Worm (Caenorhabditis elegans) whole organism, L4 larva: ENCODE data around the gene eff-1.

ENCODE experiments used
- ceh-82 ChIP-seq: sonication (generic microtip); optimal IDR thresholded peaks from 2 replicates; lab custom pipeline; 2017; ENCODE audit warnings: missing biosample characterization, missing genetic modification characterization
- fkh-10 ChIP-seq: fragments of 150-350 bp; optimal IDR thresholded peaks from 2 replicates; lab custom pipeline; 2014; ENCODE audit warnings: missing biosample characterization, missing genetic modification reagents, missing genetic modification characterization
- lin-1 ChIP-seq: fragments of 200-800 bp; sonication (Bioruptor generic); IDR thresholded peaks from 2 replicates; pipeline ENCODE4 v1.3.6; 2022; ENCODE audit warnings: missing genetic modification reagents, missing genetic modification characterization, missing compliant biosample characterization
- lin-39 ChIP-seq: fragments of 150-350 bp; optimal IDR thresholded peaks from 2 replicates; lab custom pipeline; 2014; ENCODE audit warnings: missing biosample characterization, missing genetic modification reagents, missing genetic modification characterization
- nhr-237 ChIP-seq: sonication (generic microtip); optimal IDR thresholded peaks from 2 replicates; lab custom pipeline; 2017; ENCODE audit warnings: missing biosample characterization, missing genetic modification characterization
- nhr-25 ChIP-seq: sonication (generic microtip); optimal IDR thresholded peaks from 2 replicates; lab custom pipeline; 2017; ENCODE audit warnings: missing genetic modification characterization, mild to moderate bottlenecking, missing compliant biosample characterization, antibody characterized with exemption, moderate library complexity, borderline replicate concordance; ENCODE audit not compliant: insufficient read depth
- pha-4 ChIP-seq, 2 experiments: fragments of 150-350 bp in 1 of 2; fragments of 200-800 bp in 1 of 2; sonication (Bioruptor generic) in 1 of 2; IDR thresholded peaks in 1 of 2; optimal IDR thresholded peaks in 1 of 2; 2 replicates each; pipeline versions ENCODE4 v1.3.6 to Lab custom; 2014 to 2022; ENCODE audit warnings: missing genetic modification characterization in 2 of 2, missing genetic modification reagents in 2 of 2, missing biosample characterization in 1 of 2, missing compliant biosample characterization in 1 of 2
- zag-1 ChIP-seq: fragments of 150-350 bp; optimal IDR thresholded peaks from 2 replicates; lab custom pipeline; 2014; ENCODE audit warnings: missing biosample characterization, missing genetic modification characterization
- zfp-2 ChIP-seq: sonication (generic microtip); optimal IDR thresholded peaks from 2 replicates; lab custom pipeline; 2016; ENCODE audit warnings: mild to moderate bottlenecking, missing genetic modification characterization, missing compliant biosample characterization
- ztf-7 ChIP-seq: fragments of 150-350 bp; optimal IDR thresholded peaks from 2 replicates; lab custom pipeline; 2014; ENCODE audit warnings: missing biosample characterization, missing genetic modification characterization

DNA sequence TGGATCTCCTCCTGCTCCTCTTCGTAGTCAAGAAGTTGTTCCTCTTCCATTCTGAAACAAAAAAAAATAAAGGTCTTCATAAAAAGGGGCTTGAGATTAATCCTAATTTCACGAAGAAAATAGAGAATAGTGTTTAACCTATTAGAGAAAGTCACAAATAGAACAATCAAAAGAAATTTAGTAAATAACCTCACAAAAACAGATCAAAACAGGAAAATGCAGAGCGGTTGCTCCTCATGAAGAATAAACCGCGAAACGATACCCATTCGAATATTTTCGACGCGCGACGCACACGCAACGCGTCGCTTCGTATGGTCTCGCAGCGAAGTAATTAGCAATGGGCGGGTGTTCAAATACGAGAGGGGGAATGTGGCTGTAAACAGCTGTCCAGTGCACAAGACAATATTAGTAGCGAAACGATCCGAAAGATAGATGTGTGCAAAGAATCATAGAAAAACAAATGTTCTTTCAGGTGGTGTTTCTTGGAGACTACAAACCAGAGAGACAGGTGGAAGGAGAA, 17.6 kb upstream of the eff-1 start, which contains the start of gene hel-1:
- TF ChIP-seq lin-39: peak; percentile 68
- no peak for TF ChIP-seq ztf-7 (tag; lab: Kevin White, UChicago)
- no peak for TF ChIP-seq zag-1 (tag; lab: Kevin White, UChicago)
- TF ChIP-seq lin-1: 0 out of 2 replicates have a peak, but pooled peaks have one; percentile 36
- TF ChIP-seq zfp-2: peak; percentile 2
- TF ChIP-seq nhr-25: peak; percentile 30
- TF ChIP-seq ceh-82 (tag; lab: Kevin White, UChicago): no peak
- TF ChIP-seq fkh-10 (GFP tag; lab: Kevin White, UChicago): no peak
- TF ChIP-seq pha-4 (GFP tag; IDR thresholded peaks at IDR 0.05; lab: Robert Waterston, UW): no peak
- no peak for TF ChIP-seq pha-4 (tag; optimal IDR thresholded peaks at IDR 0.05; lab: Kevin White, UChicago)
- no peak for TF ChIP-seq nhr-237 (tag; lab: Kevin White, UChicago)
